Worm (Caenorhabditis elegans): ENCODE measurements around the gene srh-134.

ce11 chrV:17966747-17967146, 50.4 kb downstream of the srh-134 start, which contains the start of gene gck-3:
- TF ChIP-seq W03F9.2 (tag; optimal IDR thresholded peaks at IDR 0.05) = no peak
- no peak for TF ChIP-seq dao-5 (tag; optimal IDR thresholded peaks at IDR 0.05)
